Fruit fly (Drosophila melanogaster): ENCODE results near the gene ouib.

The ouib gene

DNA sequence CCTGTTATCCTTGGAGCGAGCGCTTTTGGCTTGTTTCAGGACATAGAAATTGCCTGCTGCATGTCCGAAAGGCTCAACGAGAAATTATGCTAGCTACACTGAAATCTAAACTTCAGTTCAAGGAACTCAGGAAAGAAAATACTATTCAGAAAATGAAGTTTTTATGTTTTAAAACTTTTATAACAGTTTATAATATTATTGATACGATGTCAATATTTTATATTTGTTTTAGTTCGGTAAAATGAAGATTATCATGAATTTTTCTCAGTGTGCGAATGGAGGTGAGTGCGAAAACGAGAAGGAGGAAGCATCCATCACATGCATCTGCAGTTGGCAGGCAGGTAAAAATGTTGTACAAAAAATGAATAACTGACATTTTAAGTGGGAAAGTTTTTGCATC lies 21.1 kb downstream of the ouib start (continued):
- peak; percentile 54 for TF ChIP-seq CG15696 (tag; optimal IDR thresholded peaks at IDR 0.05)
- peak; percentile 45; the same call in 1 of the 2 replicates for TF ChIP-seq Awh (GFP tag; IDR thresholded peaks at IDR 0.05)
- TF ChIP-seq usp (GFP tag; optimal IDR thresholded peaks at IDR 0.05) = no peak
- no peak for TF ChIP-seq Scr (GFP tag; IDR thresholded peaks at IDR 0.05; ENCODE audit: partially characterized antibody)
- no peak for TF ChIP-seq Dad (GFP tag; optimal IDR thresholded peaks at IDR 0.05)
- TF ChIP-seq CG1647 (GFP tag; optimal IDR thresholded peaks at IDR 0.05) = peak; percentile 23
- peak; percentile 81 for TF ChIP-seq Drgx (GFP tag; IDR thresholded peaks at IDR 0.05)
- TF ChIP-seq Sox102F (GFP tag; optimal IDR thresholded peaks at IDR 0.05) = peak; percentile 82
- peak; percentile 76 for TF ChIP-seq CG10979 (tag; optimal IDR thresholded peaks at IDR 0.05)
- TF ChIP-seq CG15514 (GFP tag; optimal IDR thresholded peaks at IDR 0.05) = peak; percentile 21
- TF ChIP-seq CG1529 (GFP tag; optimal IDR thresholded peaks at IDR 0.05) = peak; percentile 61
- no peak for TF ChIP-seq vfl (GFP tag; optimal IDR thresholded peaks at IDR 0.05)
- peak; percentile 67 for TF ChIP-seq CG17359 (tag; optimal IDR thresholded peaks at IDR 0.05)
- peak; percentile 33 for TF ChIP-seq CG5245 (GFP tag; optimal IDR thresholded peaks at IDR 0.05)
- no peak for TF ChIP-seq z (GFP tag; IDR thresholded peaks at IDR 0.05)
- TF ChIP-seq Rfx (GFP tag; IDR thresholded peaks at IDR 0.05) = peak; percentile 58
- no peak for TF ChIP-seq slou (GFP tag; optimal IDR thresholded peaks at IDR 0.05)
- TF ChIP-seq bbx (GFP tag; IDR thresholded peaks at IDR 0.05; ENCODE audit: partially characterized antibody) = no peak
- TF ChIP-seq CG6689 (GFP tag; IDR thresholded peaks at IDR 0.05) = peak; percentile 63
- TF ChIP-seq D19A (tag; optimal IDR thresholded peaks at IDR 0.05) = peak; percentile 69
- TF ChIP-seq gt (GFP tag; IDR thresholded peaks at IDR 0.05) = no peak
- peak; percentile 59 for TF ChIP-seq CG13775 (GFP tag; optimal IDR thresholded peaks at IDR 0.05)
- TF ChIP-seq CG8388 (GFP tag; optimal IDR thresholded peaks at IDR 0.05) = peak; percentile 80
- no peak for TF ChIP-seq insv (GFP tag; optimal IDR thresholded peaks at IDR 0.05)
- TF ChIP-seq CG10959 (GFP tag; IDR thresholded peaks at IDR 0.05) = peak; percentile 59; the same call in 1 of the 2 replicates
- TF ChIP-seq dati (GFP tag; IDR thresholded peaks at IDR 0.05) = no peak
- TF ChIP-seq CG18599 (GFP tag; optimal IDR thresholded peaks at IDR 0.05) = peak; percentile 57
- TF ChIP-seq Stat92E (GFP tag; optimal IDR thresholded peaks at IDR 0.05) = no peak
- no peak for TF ChIP-seq CG11247 (GFP tag; IDR thresholded peaks at IDR 0.05)
- no peak for TF ChIP-seq gfzf (GFP tag; optimal IDR thresholded peaks at IDR 0.05)
- no peak for TF ChIP-seq CG32767 (GFP tag; IDR thresholded peaks at IDR 0.05)
- TF ChIP-seq CG7928 (GFP tag; optimal IDR thresholded peaks at IDR 0.05) = no peak
- peak; percentile 74 for TF ChIP-seq CG9727 (GFP tag; optimal IDR thresholded peaks at IDR 0.05)
- peak; percentile 57 for TF ChIP-seq seq (GFP tag; IDR thresholded peaks at IDR 0.05)
- TF ChIP-seq pum (GFP tag; optimal IDR thresholded peaks at IDR 0.05) = no peak
- no peak for TF ChIP-seq NC2α (GFP tag; optimal IDR thresholded peaks at IDR 0.05)
- peak; percentile 24 for TF ChIP-seq zf30C (GFP tag; optimal IDR thresholded peaks at IDR 0.05)
- no peak for TF ChIP-seq hth (optimal IDR thresholded peaks at IDR 0.05)
- TF ChIP-seq repo (GFP tag; optimal IDR thresholded peaks at IDR 0.05) = no peak
- TF ChIP-seq Deaf1 (tag; optimal IDR thresholded peaks at IDR 0.05) = peak; percentile 27
- TF ChIP-seq nau (GFP tag; optimal IDR thresholded peaks at IDR 0.05) = no peak
- TF ChIP-seq ato (GFP tag; IDR thresholded peaks at IDR 0.05; ENCODE audit: partially characterized antibody) = no peak
- no peak for TF ChIP-seq Hey (tag; optimal IDR thresholded peaks at IDR 0.05)
- peak; percentile 15 for TF ChIP-seq stwl (tag; optimal IDR thresholded peaks at IDR 0.05)
- peak; percentile 40 for TF ChIP-seq Nf-YB (GFP tag; optimal IDR thresholded peaks at IDR 0.05)
- peak; percentile 14 for TF ChIP-seq CG15011 (GFP tag; optimal IDR thresholded peaks at IDR 0.05)
- no peak for TF ChIP-seq CG8359 (GFP tag; optimal IDR thresholded peaks at IDR 0.05; ENCODE audit: borderline replicate concordance)
- no peak for TF ChIP-seq CG17802 (tag; optimal IDR thresholded peaks at IDR 0.05)
- peak; percentile 51 for TF ChIP-seq salm (tag; optimal IDR thresholded peaks at IDR 0.05)
- no peak for TF ChIP-seq HLH54F (GFP tag; optimal IDR thresholded peaks at IDR 0.05)
- no peak for TF ChIP-seq bigmax (GFP tag; optimal IDR thresholded peaks at IDR 0.05)
